Fruit fly (Drosophila melanogaster): Measurements from ENCODE around the gene CG14088.

DNA sequence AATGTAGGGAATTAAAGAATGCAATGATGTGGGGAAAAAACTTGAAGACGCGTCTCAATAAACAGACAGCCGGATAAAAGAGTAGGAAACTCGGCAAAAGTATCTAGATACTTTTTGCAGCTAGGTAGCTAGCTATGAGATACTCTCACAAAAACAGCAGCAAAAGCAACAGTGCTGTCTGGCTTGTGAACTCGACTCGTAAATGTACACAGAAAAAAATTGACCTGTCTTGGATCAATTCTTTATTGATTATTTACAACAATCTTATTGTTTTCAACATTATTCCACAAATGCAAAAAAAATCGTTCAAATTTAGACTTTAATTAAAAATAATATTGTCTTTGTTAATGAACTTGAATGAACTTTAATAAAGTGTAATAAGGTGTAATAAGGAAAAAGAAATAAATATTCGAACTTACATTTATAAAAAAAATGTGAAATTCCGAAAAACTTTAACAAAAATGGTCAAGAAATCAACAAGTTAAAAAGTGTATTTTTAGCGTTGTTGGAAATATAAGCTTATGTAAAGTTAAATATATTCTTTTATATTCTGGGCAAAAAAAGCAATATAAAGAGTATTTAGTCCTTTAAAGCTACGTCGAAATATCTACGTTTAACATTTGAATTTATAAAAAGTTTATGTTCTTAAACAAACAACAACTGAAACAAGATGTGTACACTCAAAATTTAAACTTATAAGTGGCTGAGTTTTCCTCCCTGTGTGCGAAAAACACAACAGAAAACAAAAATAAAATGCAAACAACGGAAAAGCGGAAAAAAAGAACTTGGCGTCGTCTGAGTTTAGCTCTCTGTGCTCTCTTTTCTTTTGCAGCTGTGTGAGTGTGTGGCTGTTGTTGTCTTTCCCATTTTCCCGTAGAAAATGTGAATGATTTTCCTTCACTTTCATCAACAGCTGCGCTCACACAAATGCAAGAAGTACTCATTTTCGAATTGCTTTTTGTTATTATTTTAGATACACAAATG, 36.4 kb downstream of the CG14088 start:
- TF ChIP-seq Hr78 (GFP tag; optimal IDR thresholded peaks at IDR 0.05) (no peak), GATAd (GFP tag; optimal IDR thresholded peaks at IDR 0.05) (no peak), OdsH (GFP tag; optimal IDR thresholded peaks at IDR 0.05) (no peak), woc (GFP tag; optimal IDR thresholded peaks at IDR 0.05) (no peak), pan (optimal IDR thresholded peaks at IDR 0.05) (no peak), Rel (GFP tag; optimal IDR thresholded peaks at IDR 0.05) (no peak), Rel (tag; optimal IDR thresholded peaks at IDR 0.05) (no peak), psq (GFP tag; optimal IDR thresholded peaks at IDR 0.05) (no peak), sage (GFP tag; optimal IDR thresholded peaks at IDR 0.05) (no peak), Hnf4 (GFP tag; optimal IDR thresholded peaks at IDR 0.05) (no peak), dsf (GFP tag; optimal IDR thresholded peaks at IDR 0.05; ENCODE audit: borderline replicate concordance) (no peak), foxo (GFP tag; optimal IDR thresholded peaks at IDR 0.05) (no peak)
